Fruit fly (Drosophila melanogaster): ENCODE measurements around the gene Gr8a.
A peak's percentile ranks its signal among the peaks of the same experiment; 100 is the strongest.

Gr8a gene

DNA sequence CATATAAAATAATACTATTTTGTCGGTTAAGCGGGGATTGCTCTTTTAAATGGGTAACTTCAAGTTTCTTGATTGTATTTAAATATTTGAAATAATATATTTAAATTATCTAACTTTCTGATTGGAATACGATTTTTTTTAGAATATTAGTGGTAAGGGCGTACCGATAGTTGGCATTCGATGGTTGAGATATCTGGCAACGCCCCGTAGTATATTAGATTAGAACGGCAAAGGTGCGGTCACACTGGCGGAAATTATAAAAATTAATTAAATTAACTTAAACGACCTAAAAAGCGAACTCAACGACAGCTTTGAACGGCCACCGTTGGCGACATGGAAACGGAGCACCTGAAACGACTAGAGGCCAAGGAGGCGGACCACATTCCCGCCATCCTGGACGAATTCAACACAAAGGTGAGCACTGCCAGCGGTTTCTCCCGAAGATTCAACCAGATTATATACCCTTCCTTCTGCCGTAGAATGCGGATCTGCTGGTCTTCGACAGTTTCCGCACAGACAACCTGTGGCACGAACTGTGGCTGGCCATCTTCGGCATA lies 29.1 kb downstream of the Gr8a start, which contains the start of gene ric8a (continued):
- TF ChIP-seq Bdp1 (GFP tag; optimal IDR thresholded peaks at IDR 0.05) (no peak), fru (optimal IDR thresholded peaks at IDR 0.05) (no peak), gfzf (GFP tag; optimal IDR thresholded peaks at IDR 0.05) (peak; percentile 58), CG5180 (GFP tag; optimal IDR thresholded peaks at IDR 0.05) (no peak), CG10321 (GFP tag; IDR thresholded peaks at IDR 0.05) (no peak), Stat92E (GFP tag; optimal IDR thresholded peaks at IDR 0.05) (no peak), gt (GFP tag; IDR thresholded peaks at IDR 0.05) (no peak), CG9609 (GFP tag; optimal IDR thresholded peaks at IDR 0.05) (no peak), CG17612 (GFP tag; IDR thresholded peaks at IDR 0.05) (no peak), crc (GFP tag; optimal IDR thresholded peaks at IDR 0.05) (no peak), knrl (GFP tag; IDR thresholded peaks at IDR 0.05; ENCODE audit: partially characterized antibody) (peak; percentile 85), h (optimal IDR thresholded peaks at IDR 0.05) (no peak), tin (GFP tag; optimal IDR thresholded peaks at IDR 0.05) (no peak), MBD-R2 (GFP tag; IDR thresholded peaks at IDR 0.05) (peak; percentile 79), CG6272 (GFP tag; IDR thresholded peaks at IDR 0.05) (no peak), CG15011 (GFP tag; optimal IDR thresholded peaks at IDR 0.05) (no peak), Hr39 (optimal IDR thresholded peaks at IDR 0.05) (no peak), lov (optimal IDR thresholded peaks at IDR 0.05) (no peak), lov (GFP tag; IDR thresholded peaks at IDR 0.05) (no peak), ac (GFP tag; optimal IDR thresholded peaks at IDR 0.05) (no peak), CG6654 (GFP tag; optimal IDR thresholded peaks at IDR 0.05) (no peak), nau (GFP tag; optimal IDR thresholded peaks at IDR 0.05) (no peak), CG34376 (GFP tag; optimal IDR thresholded peaks at IDR 0.05) (no peak), Sox102F (GFP tag; optimal IDR thresholded peaks at IDR 0.05) (no peak), twi (tag; optimal IDR thresholded peaks at IDR 0.05) (no peak), CG15601 (tag; optimal IDR thresholded peaks at IDR 0.05) (peak; percentile 21), ind (GFP tag; optimal IDR thresholded peaks at IDR 0.05) (no peak), maf-S (GFP tag; optimal IDR thresholded peaks at IDR 0.05) (no peak), D19A (tag; optimal IDR thresholded peaks at IDR 0.05) (no peak), BtbVII (GFP tag; optimal IDR thresholded peaks at IDR 0.05) (no peak), CG1792 (GFP tag; optimal IDR thresholded peaks at IDR 0.05) (no peak), CG13624 (GFP tag; optimal IDR thresholded peaks at IDR 0.05) (no peak), CG7745 (tag; optimal IDR thresholded peaks at IDR 0.05) (peak; percentile 99), Scr (GFP tag; IDR thresholded peaks at IDR 0.05; ENCODE audit: partially characterized antibody) (peak; percentile 81), lilli (GFP tag; optimal IDR thresholded peaks at IDR 0.05) (peak; percentile 21), CG6765 (GFP tag; optimal IDR thresholded peaks at IDR 0.05) (no peak), en (GFP tag; optimal IDR thresholded peaks at IDR 0.05) (no peak), CG11456 (GFP tag; IDR thresholded peaks at IDR 0.05) (no peak), wek (GFP tag; optimal IDR thresholded peaks at IDR 0.05) (no peak), HLHmδ (GFP tag; optimal IDR thresholded peaks at IDR 0.05) (no peak), danr (GFP tag; IDR thresholded peaks at IDR 0.05) (no peak), PHDP (tag; optimal IDR thresholded peaks at IDR 0.05) (no peak), CG13296 (GFP tag; optimal IDR thresholded peaks at IDR 0.05) (no peak), Antp (GFP tag; optimal IDR thresholded peaks at IDR 0.05) (no peak), CG15269 (tag; optimal IDR thresholded peaks at IDR 0.05) (no peak), Mad (GFP tag; optimal IDR thresholded peaks at IDR 0.05) (no peak), ab (GFP tag; optimal IDR thresholded peaks at IDR 0.05) (no peak), HLH3B (GFP tag; IDR thresholded peaks at IDR 0.05) (no peak), Awh (GFP tag; IDR thresholded peaks at IDR 0.05) (no peak), CG33213 (GFP tag; optimal IDR thresholded peaks at IDR 0.05) (no peak), CkIIα-i1 (GFP tag; IDR thresholded peaks at IDR 0.05) (no peak), CG43689 (GFP tag; IDR thresholded peaks at IDR 0.05) (no peak), CG2678 (tag; optimal IDR thresholded peaks at IDR 0.05) (no peak)

All from whole organism, embryonic.